Worm (Caenorhabditis elegans): ENCODE measurements around the gene pigc-1.

DNA sequence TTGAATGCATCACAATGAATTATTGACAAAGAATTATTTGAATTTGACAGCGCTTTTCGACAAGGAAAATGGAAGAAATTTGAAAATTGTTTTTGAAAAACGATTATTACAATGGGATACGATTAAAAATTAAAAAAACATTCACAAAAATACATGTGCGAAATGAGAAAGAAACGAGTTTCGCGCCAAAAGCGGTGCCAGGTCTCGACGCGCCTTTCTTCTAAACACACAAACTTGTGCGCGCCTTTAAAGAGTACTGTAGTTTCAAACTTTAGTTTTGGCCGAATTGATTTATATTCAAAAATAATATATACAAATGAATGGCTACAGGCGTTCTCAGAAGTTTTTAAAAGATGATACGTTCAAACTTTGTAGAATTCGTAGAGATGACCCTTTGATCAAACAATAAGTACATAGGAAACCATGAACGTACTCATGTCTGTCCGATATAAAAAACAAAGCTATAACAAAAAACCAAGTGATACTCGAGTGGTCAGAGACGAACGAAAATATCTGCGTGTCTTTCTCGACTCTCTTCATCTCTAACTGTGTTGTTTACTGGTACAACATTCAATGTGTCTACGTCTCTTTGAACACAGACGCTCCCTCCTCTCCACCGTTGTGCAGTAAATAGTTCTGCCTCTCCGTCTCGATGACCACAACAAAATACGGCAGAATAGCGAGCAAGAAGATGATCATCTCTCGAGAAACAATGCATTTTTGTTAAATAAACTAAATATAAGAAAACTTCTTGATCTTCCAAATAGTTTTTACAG is 25.1 kb upstream of the pigc-1 start:
- TF ChIP-seq madf-2 (tag; optimal IDR thresholded peaks at IDR 0.05), result no peak
- no peak for TF ChIP-seq hlh-6 (tag; optimal IDR thresholded peaks at IDR 0.05)
- no peak for TF ChIP-seq T23F11.4 (GFP tag; optimal IDR thresholded peaks at IDR 0.05)
- TF ChIP-seq ceh-9 (tag; optimal IDR thresholded peaks at IDR 0.05), result no peak
- TF ChIP-seq K09A11.1 (tag; optimal IDR thresholded peaks at IDR 0.05; ENCODE audit: insufficient read depth), result no peak
- TF ChIP-seq hlh-13 (GFP tag; optimal IDR thresholded peaks at IDR 0.05), result no peak
- no peak for TF ChIP-seq nhr-11 (tag; optimal IDR thresholded peaks at IDR 0.05)
- TF ChIP-seq unc-55 (GFP tag; optimal IDR thresholded peaks at IDR 0.05), result no peak
- TF ChIP-seq pqm-1 (tag; optimal IDR thresholded peaks at IDR 0.05), result no peak

All from whole organism, late embryonic.